Worm (Caenorhabditis elegans): Measurements from ENCODE around the gene mrpl-2.

DNA sequence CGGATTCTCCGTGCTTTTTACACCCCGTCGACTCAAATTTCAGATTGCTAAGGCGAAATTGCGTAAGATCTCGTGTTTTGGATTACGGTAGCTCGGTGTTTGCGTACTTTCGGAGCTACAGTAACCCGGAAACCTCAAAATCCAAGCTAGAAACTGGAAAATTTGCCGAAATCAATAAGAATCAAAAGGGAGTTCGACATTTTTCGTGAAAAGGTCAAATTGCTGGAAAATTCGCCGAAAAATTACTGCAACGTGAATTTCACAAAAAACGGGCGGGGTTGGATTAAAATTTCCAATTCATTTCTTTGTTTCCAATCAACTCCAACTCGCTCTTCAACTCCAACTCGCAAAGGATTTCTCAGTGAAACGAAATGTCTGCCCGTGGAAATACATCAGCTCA lies 14.7 kb downstream of the mrpl-2 start, which contains the start of gene F56B3.6:
- no peak for TF ChIP-seq unc-39 (tag; optimal IDR thresholded peaks at IDR 0.05)
- TF ChIP-seq snpc-4 (tag; optimal IDR thresholded peaks at IDR 0.05) = no peak
- no peak for TF ChIP-seq nhr-11 (tag; optimal IDR thresholded peaks at IDR 0.05)
- TF ChIP-seq dmd-8 (GFP tag; IDR thresholded peaks at IDR 0.05) = no peak

Measured in whole organism, L4 larva.